Fruit fly (Drosophila melanogaster): ENCODE data around the gene Peritrophin-15b.
A peak's percentile ranks its signal among the peaks of the same experiment; 100 is the strongest.

Peritrophin-15b gene

DNA sequence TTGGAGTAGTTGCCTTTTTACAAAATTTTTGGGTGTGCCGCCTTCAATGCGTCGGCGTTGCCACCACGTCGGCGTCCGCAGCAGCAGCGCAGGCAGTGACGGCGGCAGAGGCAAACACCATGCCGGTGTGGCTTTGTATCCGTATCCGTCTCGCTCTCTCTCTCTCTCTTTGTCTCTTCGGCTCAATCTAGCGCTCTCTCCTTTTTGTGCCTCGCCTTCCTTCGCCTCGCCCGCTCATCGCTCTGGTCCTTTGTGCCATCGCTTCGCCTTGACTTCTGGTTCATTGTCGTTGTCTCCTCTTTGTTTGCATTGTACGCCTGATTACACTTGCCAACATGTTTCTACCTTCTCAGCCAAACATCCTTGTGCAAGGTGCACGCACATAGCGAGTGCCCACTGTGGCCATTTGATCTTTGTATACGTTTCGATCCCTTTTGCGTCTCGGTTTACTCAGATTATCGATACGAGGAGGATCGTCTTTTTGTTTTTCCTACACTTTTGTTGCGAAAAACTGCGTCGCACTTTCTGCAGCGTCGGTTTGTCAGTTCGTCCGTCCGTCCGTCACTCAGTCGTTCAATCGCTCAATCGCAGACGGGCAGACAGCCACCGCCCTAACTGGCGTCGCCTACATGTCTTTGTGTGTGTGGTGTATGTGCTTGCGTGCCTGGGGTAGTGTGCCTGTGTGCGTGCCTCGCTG, 21.8 kb upstream of the Peritrophin-15b start (continued):
- TF ChIP-seq Sox14 (GFP tag; optimal IDR thresholded peaks at IDR 0.05): peak; percentile 98
- no peak for TF ChIP-seq CG11762 (GFP tag; optimal IDR thresholded peaks at IDR 0.05; ENCODE audit: insufficient read depth)
- TF ChIP-seq Ets96B (tag; optimal IDR thresholded peaks at IDR 0.05): peak; percentile 76
- TF ChIP-seq Eip75B (GFP tag; optimal IDR thresholded peaks at IDR 0.05): peak; percentile 89
- peak; percentile 60 for TF ChIP-seq CG7368 (GFP tag; optimal IDR thresholded peaks at IDR 0.05)
- TF ChIP-seq svp (GFP tag): peak; percentile 99
- peak; percentile 32 to 63 for TF ChIP-seq salr (GFP tag; optimal IDR thresholded peaks at IDR 0.05)
- TF ChIP-seq dsx (GFP tag; optimal IDR thresholded peaks at IDR 0.05; ENCODE audit: poor library complexity, severe bottlenecking): peak; percentile 84
- TF ChIP-seq CG31627 (GFP tag; optimal IDR thresholded peaks at IDR 0.05): peak; percentile 73

DNA sequence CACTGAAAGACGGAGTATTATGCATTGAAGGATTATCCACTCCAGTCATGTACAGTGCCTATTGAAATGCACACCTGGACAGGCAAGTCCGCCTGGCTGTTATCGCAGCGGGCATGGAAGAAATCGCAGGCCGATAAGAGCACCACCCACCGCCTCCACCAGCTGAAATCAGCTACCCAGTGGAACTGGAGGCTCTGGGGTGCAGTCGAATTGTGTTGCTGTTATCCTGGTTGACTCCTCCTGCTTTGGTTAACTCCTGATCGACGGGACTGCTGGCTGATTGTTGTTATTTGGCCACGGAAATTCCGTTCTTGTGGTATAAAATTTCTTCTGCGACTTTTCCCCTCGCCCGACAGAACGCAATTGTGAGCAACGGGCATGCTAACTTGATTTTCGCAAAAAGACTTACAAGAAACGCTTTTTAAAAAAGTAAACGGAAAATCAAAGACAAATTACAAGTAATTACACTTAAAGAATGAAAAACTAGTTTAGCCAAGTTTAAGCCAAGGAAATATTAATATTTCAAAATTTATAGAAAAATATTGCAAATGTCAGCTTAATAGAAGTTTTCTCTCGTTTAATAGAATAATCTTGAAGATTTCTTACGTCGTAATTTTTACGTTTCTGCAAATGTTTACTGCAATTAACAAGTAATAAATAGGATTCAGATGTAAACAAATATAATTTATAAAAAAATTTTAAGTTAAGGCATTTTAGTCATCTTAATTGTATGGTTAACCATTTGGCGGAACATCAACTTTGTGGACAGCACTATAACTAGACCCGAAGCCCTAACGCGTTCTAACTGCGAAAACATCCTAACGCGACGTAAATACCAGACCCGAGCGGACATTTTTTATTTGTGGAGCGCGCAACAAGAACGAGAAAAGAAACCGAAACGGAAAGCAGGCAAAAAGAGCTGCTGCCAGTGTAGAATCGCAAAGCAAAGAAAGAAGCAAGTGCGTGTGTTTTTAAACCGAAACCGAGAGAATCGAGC, 20.4 kb upstream of the Peritrophin-15b start, which contains the start of the genes CG13398 and Akap200:
Gene CG13398 (minus strand): TSS at position 370 of the 997 bp plus-strand sequence.
Gene Akap200 (plus strand): TSS at position 804 of the 997 bp plus-strand sequence.
- TF ChIP-seq CG3032 (tag; optimal IDR thresholded peaks at IDR 0.05) (peak; percentile 48), Smox (GFP tag; optimal IDR thresholded peaks at IDR 0.05) (no peak), CG15336 (GFP tag; IDR thresholded peaks at IDR 0.05) (no peak; the same call in 1 of the 2 replicates), Blimp-1 (GFP tag; optimal IDR thresholded peaks at IDR 0.05) (no peak), dsx (GFP tag; optimal IDR thresholded peaks at IDR 0.05; ENCODE audit: poor library complexity, severe bottlenecking) (peak; percentile 2), pdm3 (GFP tag; optimal IDR thresholded peaks at IDR 0.05) (no peak), net (GFP tag; optimal IDR thresholded peaks at IDR 0.05) (peak; percentile 46), salr (GFP tag; optimal IDR thresholded peaks at IDR 0.05) (no peak), ss (GFP tag; optimal IDR thresholded peaks at IDR 0.05) (peak; percentile 6 to 45), dac (GFP tag; optimal IDR thresholded peaks at IDR 0.05) (no peak), esn (GFP tag; optimal IDR thresholded peaks at IDR 0.05) (peak; percentile 71), Eip93F (GFP tag; optimal IDR thresholded peaks at IDR 0.05) (no peak), CG10631 (GFP tag; optimal IDR thresholded peaks at IDR 0.05) (peak; percentile 64), topi (GFP tag; optimal IDR thresholded peaks at IDR 0.05) (peak; percentile 24), CG31627 (GFP tag; optimal IDR thresholded peaks at IDR 0.05) (peak; percentile 47), CG1621 (tag; optimal IDR thresholded peaks at IDR 0.05) (no peak), Ets21C (GFP tag; optimal IDR thresholded peaks at IDR 0.05) (peak; percentile 12), fd85E (GFP tag; optimal IDR thresholded peaks at IDR 0.05) (no peak), CG16779 (tag; optimal IDR thresholded peaks at IDR 0.05) (no peak), CG8319 (GFP tag; optimal IDR thresholded peaks at IDR 0.05) (no peak), CG34406 (GFP tag; optimal IDR thresholded peaks at IDR 0.05) (peak; percentile 53), Eip78C (GFP tag) (peak; percentile 76), spab (GFP tag; optimal IDR thresholded peaks at IDR 0.05) (no peak), acj6 (GFP tag; optimal IDR thresholded peaks at IDR 0.05) (no peak), achi (GFP tag; optimal IDR thresholded peaks at IDR 0.05) (peak; percentile 52), CG8632 (GFP tag; optimal IDR thresholded peaks at IDR 0.05) (peak; percentile 34), CG8119 (GFP tag; IDR thresholded peaks at IDR 0.05) (peak; percentile 55; the same call in 1 of the 3 replicates), lz (GFP tag; optimal IDR thresholded peaks at IDR 0.05) (peak; percentile 22), fd59A (GFP tag; optimal IDR thresholded peaks at IDR 0.05) (no peak), CG7368 (GFP tag; optimal IDR thresholded peaks at IDR 0.05) (peak; percentile 25), CG9139 (GFP tag; optimal IDR thresholded peaks at IDR 0.05) (no peak), Hr39 (GFP tag; optimal IDR thresholded peaks at IDR 0.05) (no peak), CG6808 (GFP tag; optimal IDR thresholded peaks at IDR 0.05) (peak; percentile 39), Hr38 (GFP tag; optimal IDR thresholded peaks at IDR 0.05) (no peak), Gug (GFP tag; IDR thresholded peaks at IDR 0.05) (no peak), Hr4 (GFP tag; optimal IDR thresholded peaks at IDR 0.05) (peak; percentile 48), CG4318 (GFP tag; optimal IDR thresholded peaks at IDR 0.05) (no peak), svp (GFP tag) (peak; percentile 84), CG6854 (GFP tag; optimal IDR thresholded peaks at IDR 0.05) (peak; percentile 41), cyc (GFP tag; optimal IDR thresholded peaks at IDR 0.05) (peak; percentile 27), Met (GFP tag; optimal IDR thresholded peaks at IDR 0.05) (peak; percentile 38)

All from whole organism, prepupa.